Worm (Caenorhabditis elegans): ENCODE results near the gene srj-10.

DNA sequence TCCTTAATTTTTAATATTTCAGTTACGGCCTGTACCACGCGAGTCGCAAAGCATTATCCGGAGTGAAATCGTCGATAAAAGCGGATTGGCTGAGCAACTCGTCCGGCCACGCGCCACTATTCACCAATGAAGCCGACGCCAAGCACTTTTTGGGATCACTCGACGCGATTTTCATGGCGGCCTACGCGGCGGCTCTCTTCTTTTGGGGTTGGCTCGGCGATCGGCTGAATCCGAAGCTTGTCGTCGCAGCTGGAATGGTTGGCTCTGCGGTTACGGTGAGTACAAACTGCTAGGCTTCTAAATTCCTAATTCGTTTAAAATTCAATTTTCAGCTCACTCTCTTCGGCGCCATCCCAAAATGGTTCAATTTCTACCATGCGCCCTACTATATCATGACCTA, 48.8 kb downstream of the srj-10 start:
- TF ChIP-seq dao-5 (tag; optimal IDR thresholded peaks at IDR 0.05), result no peak
- TF ChIP-seq him-1 (tag; optimal IDR thresholded peaks at IDR 0.05), result no peak

Data from whole organism, L4/young adult.